Worm (Caenorhabditis elegans) whole organism, late embryonic: ENCODE measurements around the gene F16F9.1.

Source experiments
- ceh-18 ChIP-seq: sonication (generic microtip); optimal IDR thresholded peaks from 2 replicates; lab custom pipeline; 2016; ENCODE audit warnings: missing genetic modification characterization, missing compliant biosample characterization
- ceh-48 ChIP-seq: sonication (generic microtip); optimal IDR thresholded peaks from 2 replicates; lab custom pipeline; 2016; ENCODE audit warnings: missing genetic modification characterization, inconsistent platforms, missing compliant biosample characterization
- dmd-4 ChIP-seq: sonication (generic microtip); optimal IDR thresholded peaks from 2 replicates; lab custom pipeline; 2016; ENCODE audit warnings: borderline replicate concordance, missing genetic modification characterization, missing compliant biosample characterization
- elt-2 ChIP-seq: sonication (generic microtip); optimal IDR thresholded peaks from 2 replicates; lab custom pipeline; 2016; ENCODE audit warnings: missing genetic modification reagents, missing genetic modification characterization, missing compliant biosample characterization
- gmeb-2 ChIP-seq: sonication (generic microtip); optimal IDR thresholded peaks from 2 replicates; lab custom pipeline; 2016; ENCODE audit warnings: missing genetic modification characterization, inconsistent platforms, missing compliant biosample characterization
- hlh-6 ChIP-seq: sonication (generic microtip); optimal IDR thresholded peaks from 2 replicates; lab custom pipeline; 2016; ENCODE audit warnings: missing genotype, missing genetic modification characterization, missing compliant biosample characterization
- lin-11 ChIP-seq: fragments of 200-800 bp; sonication (Bioruptor generic); optimal IDR thresholded peaks from 2 replicates; lab custom pipeline; 2018; ENCODE audit warnings: mild to moderate bottlenecking, missing genetic modification characterization, missing compliant biosample characterization
- mec-3 ChIP-seq: sonication (generic microtip); optimal IDR thresholded peaks from 2 replicates; lab custom pipeline; 2016; ENCODE audit warnings: borderline replicate concordance, missing genetic modification characterization, missing compliant biosample characterization
- pha-4 ChIP-seq: fragments of 150-350 bp; optimal IDR thresholded peaks from 2 replicates; lab custom pipeline; 2018; ENCODE audit warnings: missing biosample characterization, missing genetic modification reagents, missing genetic modification characterization
- pros-1 ChIP-seq: fragments of 150-350 bp; optimal IDR thresholded peaks from 2 replicates; lab custom pipeline; 2014; ENCODE audit warnings: missing biosample characterization, missing genetic modification reagents, missing genetic modification characterization

- TF ChIP-seq pha-4 (tag; lab: Kevin White, UChicago) (no peak), pros-1 (tag; lab: Kevin White, UChicago) (no peak), dmd-4 (no peak), gmeb-2 (no peak), hlh-6 (tag; lab: Kevin White, UChicago) (no peak), ceh-48 (no peak), mec-3 (tag; lab: Kevin White, UChicago) (no peak), lin-11 (tag; lab: Kevin White, UChicago) (no peak), elt-2 (tag; lab: Kevin White, UChicago) (no peak), ceh-18 (tag; lab: Kevin White, UChicago) (no peak)
Observed at ce11 chrX:8457314-8457713, 11.1 kb downstream of the F16F9.1 start, which contains the start of gene F16F9.3.
